Fruit fly (Drosophila melanogaster) S2 (cell line): ENCODE results near the gene CG6055.

Experiments used
- CG8478 ChIP-seq: fragments of >200 bp; optimal IDR thresholded peaks from 2 replicates; lab custom pipeline; 2018
- CTCF ChIP-seq, 2 experiments: fragments of >200 bp; optimal IDR thresholded peaks; 2 replicates each; lab custom pipeline; 2018

dm6 chr2L:7491902-7492301 lies 25.6 kb downstream of the CG6055 start:
- TF ChIP-seq CTCF (optimal IDR thresholded peaks at IDR 0.05; lab: Kevin White, UChicago) (no peak), CG8478 (lab: Kevin White, UChicago) (no peak)
